Worm (Caenorhabditis elegans) whole organism, early embryonic: ENCODE measurements around the gene ZK662.2.

Experiments
- B0310.2 ChIP-seq: sonication (generic microtip); optimal IDR thresholded peaks from 2 replicates; lab custom pipeline; 2016; ENCODE audit warnings: mild to moderate bottlenecking, missing genetic modification characterization, missing compliant biosample characterization
- F13C5.2 ChIP-seq: sonication (generic microtip); optimal IDR thresholded peaks from 2 replicates; lab custom pipeline; 2017; ENCODE audit warnings: mild to moderate bottlenecking, missing genetic modification characterization, inconsistent platforms, missing compliant biosample characterization
- aly-1 ChIP-seq: sonication (generic microtip); optimal IDR thresholded peaks from 2 replicates; lab custom pipeline; 2016; ENCODE audit warnings: missing genetic modification characterization, missing compliant biosample characterization
- ama-1 ChIP-seq: fragments of 150-350 bp; optimal IDR thresholded peaks from 2 replicates; lab custom pipeline; 2014
- ceh-13 ChIP-seq: fragments of 200-800 bp; sonication (Bioruptor generic); optimal IDR thresholded peaks from 2 replicates; lab custom pipeline; 2018; ENCODE audit warnings: mild to moderate bottlenecking, missing genetic modification characterization, missing compliant biosample characterization
- ceh-36 ChIP-seq: sonication (generic microtip); optimal IDR thresholded peaks from 2 replicates; lab custom pipeline; 2016; ENCODE audit warnings: missing genetic modification characterization, inconsistent platforms, missing compliant biosample characterization
- ets-7 ChIP-seq: sonication (generic microtip); optimal IDR thresholded peaks from 2 replicates; lab custom pipeline; 2016; ENCODE audit warnings: missing genotype, missing genetic modification characterization, missing compliant biosample characterization
- flt-1 ChIP-seq: fragments of 200-800 bp; sonication (Bioruptor generic); IDR thresholded peaks from 2 replicates; pipeline ENCODE4 v1.3.6; 2022; ENCODE audit warnings: missing genetic modification characterization, missing compliant biosample characterization
- hmbx-1 ChIP-seq: sonication (generic microtip); optimal IDR thresholded peaks from 2 replicates; lab custom pipeline; 2016; ENCODE audit warnings: mild to moderate bottlenecking, missing genetic modification characterization, missing compliant biosample characterization
- hmg-4 ChIP-seq: fragments of 200-800 bp; sonication (Bioruptor generic); optimal IDR thresholded peaks from 2 replicates; lab custom pipeline; 2018; ENCODE audit warnings: mild to moderate bottlenecking, missing genetic modification characterization, missing compliant biosample characterization
- hnd-1 ChIP-seq: sonication (generic microtip); optimal IDR thresholded peaks from 2 replicates; lab custom pipeline; 2016; ENCODE audit warnings: missing genetic modification characterization, missing compliant biosample characterization
- pes-1 ChIP-seq: fragments of 200-800 bp; sonication (Bioruptor generic); IDR thresholded peaks from 2 replicates; pipeline ENCODE4 v1.3.6; 2022; ENCODE audit warnings: missing genetic modification reagents, missing genetic modification characterization, missing compliant biosample characterization
- scrt-1 ChIP-seq: fragments of 200-800 bp; sonication (Bioruptor generic); IDR thresholded peaks from 2 replicates; pipeline ENCODE4 v1.3.6; 2022; ENCODE audit warnings: missing genetic modification characterization, missing compliant biosample characterization
- sea-1 ChIP-seq: fragments of 200-800 bp; sonication (Bioruptor generic); conservative IDR thresholded peaks from 2 replicates; pipeline ENCODE4 v1.3.6; 2022; ENCODE audit warnings: missing genetic modification characterization, missing compliant biosample characterization
- tbx-11 ChIP-seq: fragments of 200-800 bp; sonication (Bioruptor generic); IDR thresholded peaks from 2 replicates; pipeline ENCODE4 v1.3.6; 2022; ENCODE audit warnings: missing genetic modification characterization, missing compliant biosample characterization
- tbx-37 ChIP-seq: fragments of 200-800 bp; sonication (Bioruptor generic); conservative IDR thresholded peaks from 2 replicates; pipeline ENCODE4 v1.3.6; 2022; ENCODE audit warnings: missing genetic modification reagents, missing genetic modification characterization, missing compliant biosample characterization
- tra-4 ChIP-seq: sonication (generic microtip); optimal IDR thresholded peaks from 2 replicates; lab custom pipeline; 2017; ENCODE audit warnings: missing genetic modification characterization, missing compliant biosample characterization

The ZK662.2 gene

ce11 chrX:15709594-15709993 lies 13.1 kb downstream of the ZK662.2 start:
- TF ChIP-seq pes-1 (GFP tag; lab: Robert Waterston, UW) (no peak), ama-1 (lab: Kevin White, UChicago) (no peak), hmg-4 (GFP tag; lab: Kevin White, UChicago) (peak; percentile 30)

- no peak for TF ChIP-seq flt-1 (GFP tag; lab: Robert Waterston, UW)
- TF ChIP-seq aly-1: no peak
- TF ChIP-seq scrt-1 (GFP tag; lab: Robert Waterston, UW): no peak
- TF ChIP-seq ceh-13 (GFP tag; lab: Kevin White, UChicago): no peak
- TF ChIP-seq tra-4 (tag; lab: Kevin White, UChicago): no peak
- TF ChIP-seq tbx-11 (GFP tag; lab: Robert Waterston, UW): no peak
- no peak for TF ChIP-seq tbx-37
- TF ChIP-seq B0310.2 (tag; lab: Kevin White, UChicago): no peak
- TF ChIP-seq hmbx-1 (tag; lab: Kevin White, UChicago): no peak
- no peak for TF ChIP-seq pes-1 (GFP tag; lab: Robert Waterston, UW)
- TF ChIP-seq F13C5.2 (tag; lab: Kevin White, UChicago): no peak
- no peak for TF ChIP-seq ama-1 (lab: Kevin White, UChicago)
- no peak for TF ChIP-seq hnd-1 (tag; lab: Kevin White, UChicago)
- TF ChIP-seq ceh-36 (tag; lab: Kevin White, UChicago): no peak
These were observed 16.7 kb downstream of the ZK662.2 start for ce11 chrX:15713189-15713588.

DNA sequence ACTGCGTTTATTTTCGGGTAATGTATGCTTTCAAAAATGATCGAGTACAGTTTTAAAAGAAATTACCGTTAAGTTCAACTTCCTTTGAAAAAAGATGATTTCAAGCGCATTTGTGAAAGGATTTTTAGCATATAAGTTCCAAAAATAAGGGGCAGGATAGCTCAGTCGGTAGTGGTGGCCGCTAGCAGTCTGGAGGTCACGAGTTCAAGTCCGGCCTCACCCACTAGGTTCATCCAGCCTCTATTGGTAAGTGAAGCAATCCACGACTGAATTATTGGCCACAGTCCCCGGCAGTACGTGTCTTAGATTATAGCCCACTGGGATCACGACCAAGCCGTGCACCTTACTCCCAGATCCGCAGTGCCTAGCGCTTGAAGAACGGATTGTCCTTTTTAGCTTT lies 20.5 kb downstream of the ZK662.2 start:
- TF ChIP-seq ceh-13 (GFP tag; lab: Kevin White, UChicago) (no peak), scrt-1 (GFP tag; lab: Robert Waterston, UW) (no peak), tbx-37 (no peak), ama-1 (lab: Kevin White, UChicago) (no peak), ets-7 (no peak), flt-1 (GFP tag; lab: Robert Waterston, UW) (no peak), tbx-11 (GFP tag; lab: Robert Waterston, UW) (no peak), pes-1 (GFP tag; lab: Robert Waterston, UW) (no peak), F13C5.2 (tag; lab: Kevin White, UChicago) (no peak), sea-1 (GFP tag; lab: Robert Waterston, UW) (no peak), aly-1 (no peak), hnd-1 (tag; lab: Kevin White, UChicago) (no peak), B0310.2 (tag; lab: Kevin White, UChicago) (no peak), ceh-36 (tag; lab: Kevin White, UChicago) (no peak)

ce11 chrX:15718325-15718724 lies 21.8 kb downstream of the ZK662.2 start, which contains the start of gene ZK662.6:
Gene ZK662.6, plus strand, starts transcription at chrX:15718625.
- no peak for TF ChIP-seq ceh-36 (tag; lab: Kevin White, UChicago)
- no peak for TF ChIP-seq tra-4 (tag; lab: Kevin White, UChicago)
- TF ChIP-seq flt-1 (GFP tag; lab: Robert Waterston, UW): no peak
- no peak for TF ChIP-seq ets-7
- TF ChIP-seq B0310.2 (tag; lab: Kevin White, UChicago): no peak
- no peak for TF ChIP-seq pes-1 (GFP tag; lab: Robert Waterston, UW)
- TF ChIP-seq hnd-1 (tag; lab: Kevin White, UChicago): no peak
- TF ChIP-seq hmg-4 (GFP tag; lab: Kevin White, UChicago): no peak
- TF ChIP-seq F13C5.2 (tag; lab: Kevin White, UChicago): no peak
- TF ChIP-seq ceh-13 (GFP tag; lab: Kevin White, UChicago): no peak
- no peak for TF ChIP-seq ama-1 (lab: Kevin White, UChicago)
- TF ChIP-seq tbx-11 (GFP tag; lab: Robert Waterston, UW): no peak
- TF ChIP-seq aly-1: no peak
- TF ChIP-seq scrt-1 (GFP tag; lab: Robert Waterston, UW): no peak
- no peak for TF ChIP-seq sea-1 (GFP tag; lab: Robert Waterston, UW)
- no peak for TF ChIP-seq tbx-37
- TF ChIP-seq hmbx-1 (tag; lab: Kevin White, UChicago): no peak

- TF ChIP-seq B0310.2 (tag; lab: Kevin White, UChicago) (no peak), hnd-1 (tag; lab: Kevin White, UChicago) (no peak), flt-1 (GFP tag; lab: Robert Waterston, UW) (no peak), hmg-4 (GFP tag; lab: Kevin White, UChicago) (no peak), scrt-1 (GFP tag; lab: Robert Waterston, UW) (no peak), ceh-13 (GFP tag; lab: Kevin White, UChicago) (no peak)
These were observed 24.8 kb downstream of the ZK662.2 start, which contains the start of gene ZK662.5 for ce11 chrX:15721346-15721745. Gene ZK662.5, plus strand, starts transcription at chrX:15721646.

DNA sequence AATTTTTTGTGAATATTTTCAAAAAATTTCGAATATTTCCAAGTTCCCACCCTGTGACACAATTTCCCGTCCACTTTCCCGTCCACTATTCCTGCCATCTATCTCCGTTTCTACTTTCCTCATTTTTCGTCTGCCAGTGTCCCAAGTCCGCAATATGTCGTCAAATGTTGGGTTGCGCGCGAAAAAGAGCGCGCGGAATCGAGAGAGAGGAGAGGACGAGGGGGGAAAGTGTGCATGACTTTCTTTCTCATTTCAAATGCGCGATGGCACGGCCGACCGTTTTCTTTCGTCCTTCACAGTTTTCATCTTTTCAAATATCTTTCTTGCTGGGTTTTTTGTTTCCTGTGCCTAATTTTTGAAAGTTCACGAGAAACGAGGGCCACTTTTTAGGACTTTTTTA lies 28.5 kb downstream of the ZK662.2 start:
- no peak for TF ChIP-seq sea-1 (GFP tag; lab: Robert Waterston, UW)
- TF ChIP-seq hmbx-1 (tag; lab: Kevin White, UChicago): no peak
- no peak for TF ChIP-seq ets-7
- TF ChIP-seq tra-4 (tag; lab: Kevin White, UChicago): no peak
- no peak for TF ChIP-seq flt-1 (GFP tag; lab: Robert Waterston, UW)
- no peak for TF ChIP-seq ama-1 (lab: Kevin White, UChicago)
- no peak for TF ChIP-seq tbx-11 (GFP tag; lab: Robert Waterston, UW)
- TF ChIP-seq pes-1 (GFP tag; lab: Robert Waterston, UW): no peak
- TF ChIP-seq aly-1: no peak
- TF ChIP-seq tbx-37: no peak
- no peak for TF ChIP-seq F13C5.2 (tag; lab: Kevin White, UChicago)
- TF ChIP-seq hnd-1 (tag; lab: Kevin White, UChicago): no peak
- TF ChIP-seq hmg-4 (GFP tag; lab: Kevin White, UChicago): no peak
- TF ChIP-seq ceh-13 (GFP tag; lab: Kevin White, UChicago): no peak
- no peak for TF ChIP-seq ceh-36 (tag; lab: Kevin White, UChicago)
- no peak for TF ChIP-seq scrt-1 (GFP tag; lab: Robert Waterston, UW)

ce11 chrX:15725566-15726173 lies 29.2 kb downstream of the ZK662.2 start, which contains the start of gene lin-15B:
Gene lin-15B, plus strand, starts transcription at chrX:15726123.
- no peak for TF ChIP-seq pes-1 (GFP tag; lab: Robert Waterston, UW)
- TF ChIP-seq hmg-4 (GFP tag; lab: Kevin White, UChicago): peak; percentile 56
